Worm (Caenorhabditis elegans) whole organism, mixed stage, embryonic: ENCODE data around the gene F45E1.2.

Experiments
- drap-1 ChIP-seq: fragments of 200-800 bp; sonication (Bioruptor generic); optimal IDR thresholded peaks from 3 replicates; lab custom pipeline; 2018; ENCODE audit warnings: mild to moderate bottlenecking, missing genetic modification characterization, missing compliant biosample characterization
- nhr-12 ChIP-seq: fragments of 150-350 bp; optimal IDR thresholded peaks from 2 replicates; lab custom pipeline; 2014; ENCODE audit warnings: missing biosample characterization, missing genetic modification characterization
- nhr-237 ChIP-seq: fragments of 150-350 bp; optimal IDR thresholded peaks from 2 replicates; lab custom pipeline; 2014; ENCODE audit warnings: missing biosample characterization, missing genetic modification characterization
- nhr-76 ChIP-seq: sonication (generic microtip); optimal IDR thresholded peaks from 2 replicates; lab custom pipeline; 2017; ENCODE audit warnings: missing biosample characterization, missing genetic modification characterization
- snpc-4 ChIP-seq: fragments of 150-350 bp; optimal IDR thresholded peaks from 2 replicates; lab custom pipeline; 2014; ENCODE audit warnings: missing biosample characterization, missing genetic modification characterization
- tbx-8 ChIP-seq: fragments of 200-800 bp; sonication (Bioruptor generic); optimal IDR thresholded peaks from 2 replicates; lab custom pipeline; 2018; ENCODE audit warnings: mild to moderate bottlenecking, missing genetic modification characterization, moderate library complexity, missing compliant biosample characterization
- ztf-11 ChIP-seq: fragments of 150-350 bp; optimal IDR thresholded peaks from 2 replicates; lab custom pipeline; 2014; ENCODE audit warnings: missing biosample characterization, missing genetic modification characterization

DNA sequence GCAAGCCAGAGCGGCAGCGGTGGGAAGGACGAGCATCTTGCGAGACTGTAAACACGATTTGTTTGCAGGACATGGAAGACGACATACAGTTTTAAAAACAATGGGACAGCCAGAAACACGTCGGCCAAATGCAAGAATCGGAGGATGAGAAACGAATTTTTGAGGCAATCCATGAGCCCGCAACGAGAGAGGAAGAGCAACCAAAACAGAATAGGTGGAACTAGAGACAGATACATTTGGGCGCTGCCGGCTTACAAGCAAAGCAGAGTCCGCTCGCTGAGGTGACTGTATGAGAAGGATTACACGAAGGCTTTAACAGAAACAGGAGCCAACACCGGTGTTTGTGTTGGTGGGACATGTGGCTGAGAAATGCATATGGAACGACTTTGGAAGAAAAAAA, 9.0 kb upstream of the F45E1.2 start:
- TF ChIP-seq nhr-76 (tag; lab: Kevin White, UChicago): no peak
- TF ChIP-seq ztf-11 (tag; lab: Kevin White, UChicago): no peak
- TF ChIP-seq nhr-12 (tag; lab: Kevin White, UChicago): no peak
- no peak for TF ChIP-seq tbx-8 (GFP tag; lab: Kevin White, UChicago)
- TF ChIP-seq nhr-237 (tag; lab: Kevin White, UChicago): no peak
- TF ChIP-seq drap-1 (GFP tag; lab: Kevin White, UChicago): no peak
- no peak for TF ChIP-seq snpc-4 (tag; lab: Kevin White, UChicago)
